ENCODE assay signal across 2 fruit fly cellular contexts in the genomic region with DNA sequence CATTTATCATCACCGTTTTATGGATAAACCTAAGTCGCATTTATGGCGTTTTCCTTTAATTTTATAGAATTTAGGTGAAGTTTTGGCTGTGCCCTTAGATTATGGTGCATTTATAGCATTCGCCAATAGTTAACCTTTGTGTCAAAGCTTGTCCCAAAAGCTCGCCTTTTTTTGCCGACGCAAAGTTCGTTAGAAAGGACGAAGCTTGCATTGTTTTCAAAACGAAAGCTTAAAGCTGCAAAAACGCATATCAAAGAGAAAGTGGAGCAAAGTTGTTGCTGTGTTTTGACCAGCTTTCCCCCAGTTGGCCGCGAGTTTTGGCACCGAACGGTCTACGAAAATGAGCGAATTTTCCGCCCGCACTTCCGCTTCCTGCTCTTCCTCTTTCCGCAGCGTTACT.
A peak's percentile ranks its signal among the peaks of the same experiment; 100 is the strongest.
TF ChIP-seq lines count a peak whose summit lies in the region.

A gene (plus strand): TSS at position 301 of the 400 bp plus-strand sequence.

- TF ChIP-seq CTCF in whole organism, embryonic (GFP tag; optimal IDR thresholded peaks at IDR 0.05; lab: Kevin White, UChicago), result peak; percentile 21

TF ChIP-seq in whole organism, embryonic, 481 proteins besides CTCF, POLR2A, EP300 and RAD21:
- TF ChIP-seq dpn (GFP tag; optimal IDR thresholded peaks at IDR 0.05; lab: Kevin White, UChicago) (no peak), CG7556 (GFP tag; optimal IDR thresholded peaks at IDR 0.05; lab: Kevin White, UChicago) (no peak), CG17912 (GFP tag; optimal IDR thresholded peaks at IDR 0.05; lab: Kevin White, UChicago) (no peak), Dp (GFP tag; optimal IDR thresholded peaks at IDR 0.05; lab: Kevin White, UChicago) (no peak), tup (GFP tag; optimal IDR thresholded peaks at IDR 0.05; lab: Kevin White, UChicago) (no peak), CG12071 (GFP tag; optimal IDR thresholded peaks at IDR 0.05; lab: Kevin White, UChicago) (peak; percentile 4), toy (GFP tag; IDR thresholded peaks at IDR 0.05; lab: Robert Waterston, UW) (no peak), Ets97D (GFP tag; optimal IDR thresholded peaks at IDR 0.05; lab: Kevin White, UChicago) (peak; percentile 46), btn (GFP tag; optimal IDR thresholded peaks at IDR 0.05; lab: Kevin White, UChicago) (no peak), CG34376 (GFP tag; optimal IDR thresholded peaks at IDR 0.05; lab: Kevin White, UChicago) (peak; percentile 16), cg (GFP tag; optimal IDR thresholded peaks at IDR 0.05; lab: Kevin White, UChicago) (no peak), lov (optimal IDR thresholded peaks at IDR 0.05; lab: Kevin White, UChicago) (no peak), lov (GFP tag; IDR thresholded peaks at IDR 0.05; lab: Robert Waterston, UW) (no peak), pros (GFP tag; optimal IDR thresholded peaks at IDR 0.05; lab: Kevin White, UChicago) (no peak), prd (optimal IDR thresholded peaks at IDR 0.05; lab: Kevin White, UChicago) (no peak), prd (GFP tag; IDR thresholded peaks at IDR 0.05; lab: Robert Waterston, UW) (no peak), CG12744 (GFP tag; optimal IDR thresholded peaks at IDR 0.05; lab: Kevin White, UChicago) (no peak), aop (GFP tag; IDR thresholded peaks at IDR 0.05; lab: Robert Waterston, UW) (no peak), CG3838 (GFP tag; optimal IDR thresholded peaks at IDR 0.05; lab: Kevin White, UChicago) (no peak), tna (GFP tag; IDR thresholded peaks at IDR 0.05; lab: Robert Waterston, UW; ENCODE audit: partially characterized antibody) (no peak), ind (GFP tag; optimal IDR thresholded peaks at IDR 0.05; lab: Kevin White, UChicago) (no peak), CG17385 (GFP tag; optimal IDR thresholded peaks at IDR 0.05; lab: Kevin White, UChicago) (peak; percentile 2), CG5245 (GFP tag; optimal IDR thresholded peaks at IDR 0.05; lab: Kevin White, UChicago) (no peak), CG8281 (tag; optimal IDR thresholded peaks at IDR 0.05; lab: Kevin White, UChicago) (no peak), Bdp1 (GFP tag; optimal IDR thresholded peaks at IDR 0.05; lab: Kevin White, UChicago) (no peak), CG18599 (GFP tag; optimal IDR thresholded peaks at IDR 0.05; lab: Kevin White, UChicago) (peak; percentile 1), CG34224 (GFP tag; IDR thresholded peaks at IDR 0.05; lab: Robert Waterston, UW; ENCODE audit: partially characterized antibody) (no peak), CG17186 (GFP tag; optimal IDR thresholded peaks at IDR 0.05; lab: Kevin White, UChicago) (no peak), Lhr (GFP tag; optimal IDR thresholded peaks at IDR 0.05; lab: Kevin White, UChicago) (no peak)

TF ChIP-seq in whole organism, prepupa, 60 proteins besides CTCF, POLR2A, EP300 and RAD21:
- TF ChIP-seq Eip78C (GFP tag; lab: Kevin White, UChicago), result peak; percentile 45
- no peak for TF ChIP-seq Hr38 (GFP tag; optimal IDR thresholded peaks at IDR 0.05; lab: Kevin White, UChicago)
